Worm (Caenorhabditis elegans): ENCODE data around the gene npr-35.

DNA sequence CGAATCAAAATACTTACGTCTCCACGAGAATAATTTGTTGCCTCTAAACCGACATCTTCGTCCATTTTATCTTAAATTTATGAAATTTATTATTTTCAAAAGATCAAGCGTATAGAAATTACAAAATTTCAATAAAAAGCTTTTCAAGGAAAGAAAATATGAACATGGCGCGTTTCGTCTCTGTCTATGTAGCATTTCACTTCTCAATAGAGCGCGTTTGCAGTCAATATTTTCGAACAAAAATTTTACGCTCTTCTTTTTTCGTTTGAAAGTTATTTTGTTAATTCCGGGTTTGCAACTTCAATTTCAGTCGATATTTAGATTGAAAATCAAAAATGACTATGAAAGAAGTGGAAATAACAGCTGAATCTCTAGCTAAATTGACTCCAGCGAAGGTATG is 30.6 kb downstream of the npr-35 start, which contains the start of the genes hcf-1 and swd-2.2:
- TF ChIP-seq ama-1 (optimal IDR thresholded peaks at IDR 0.05) (no peak), tbx-37 (GFP tag; conservative IDR thresholded peaks at IDR 0.05) (no peak), B0310.2 (tag; optimal IDR thresholded peaks at IDR 0.05) (no peak), scrt-1 (GFP tag; IDR thresholded peaks at IDR 0.05) (no peak), pes-1 (GFP tag; IDR thresholded peaks at IDR 0.05) (no peak)
